Worm (Caenorhabditis elegans): ENCODE results near the gene H11L12.1.

DNA sequence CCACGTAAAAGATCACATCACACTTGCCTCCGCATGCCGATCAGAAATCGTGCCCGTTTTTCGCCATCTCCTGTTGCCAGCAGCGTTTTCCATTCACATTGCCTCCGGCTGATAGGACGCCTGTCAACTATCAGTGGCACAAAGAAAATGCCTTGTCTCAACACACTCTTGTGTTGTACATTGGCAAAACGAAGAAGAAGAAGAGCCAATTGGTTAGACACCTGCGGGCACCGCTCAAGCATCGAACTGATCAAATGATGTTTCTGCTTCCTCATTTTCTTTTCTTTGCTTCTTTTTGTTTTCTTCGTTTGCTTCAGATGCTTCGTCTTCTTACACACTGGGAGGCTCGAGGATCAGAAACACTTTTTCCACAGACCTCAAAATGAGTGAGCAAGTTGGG is 44.2 kb downstream of the H11L12.1 start:
- TF ChIP-seq klf-2 (GFP tag; conservative IDR thresholded peaks at IDR 0.05) (no peak), flt-1 (GFP tag; IDR thresholded peaks at IDR 0.05) (no peak), T22C8.4 (GFP tag; IDR thresholded peaks at IDR 0.05) (no peak), med-1 (GFP tag; optimal IDR thresholded peaks at IDR 0.05; ENCODE audit: insufficient read depth) (no peak), ztf-23 (GFP tag; IDR thresholded peaks at IDR 0.05) (no peak)
